Worm (Caenorhabditis elegans): ENCODE measurements around the gene fbxa-160.

fbxa-160 gene

ce11 chrII:1584140-1584539 lies 40.3 kb downstream of the fbxa-160 start, which contains the start of gene clec-21:
TSS of gene clec-21 (minus strand) at chrII:1584240.
- TF ChIP-seq flt-1 (GFP tag; IDR thresholded peaks at IDR 0.05): no peak
- TF ChIP-seq ref-1 (GFP tag; conservative IDR thresholded peaks at IDR 0.05): no peak

DNA sequence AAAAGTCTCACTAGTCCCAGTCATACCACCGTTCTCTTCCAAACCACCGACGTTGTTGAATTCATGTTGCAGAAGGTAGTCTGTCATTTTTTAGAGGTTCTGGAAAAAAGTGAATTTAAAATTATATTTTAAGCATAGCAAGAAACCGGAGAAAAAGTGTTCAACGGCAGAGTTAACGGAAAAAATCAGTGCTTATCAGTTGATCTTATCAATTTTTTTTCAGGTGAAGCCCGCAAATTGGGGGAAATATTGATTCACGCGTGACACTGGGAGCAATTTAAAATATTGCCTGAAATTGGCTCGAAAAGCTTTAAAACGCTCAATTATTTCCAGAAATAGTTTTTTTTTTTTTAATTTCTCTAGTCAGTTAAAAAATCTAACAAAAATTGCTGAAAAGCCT lies 44.6 kb downstream of the fbxa-160 start, which contains the start of gene math-38:
math-38 (minus strand) TSS at position 101 of the 400 bp plus-strand sequence.
- TF ChIP-seq cog-1 (tag; optimal IDR thresholded peaks at IDR 0.05) (no peak), T22C8.4 (GFP tag; IDR thresholded peaks at IDR 0.05) (no peak), ztf-29 (GFP tag; IDR thresholded peaks at IDR 0.05) (no peak), ref-1 (GFP tag; conservative IDR thresholded peaks at IDR 0.05) (no peak), tab-1 (GFP tag; IDR thresholded peaks at IDR 0.05) (no peak), klf-2 (GFP tag; conservative IDR thresholded peaks at IDR 0.05) (no peak), ztf-23 (GFP tag; IDR thresholded peaks at IDR 0.05) (no peak), flt-1 (GFP tag; IDR thresholded peaks at IDR 0.05) (no peak), med-1 (GFP tag; optimal IDR thresholded peaks at IDR 0.05; ENCODE audit: insufficient read depth) (no peak)

DNA sequence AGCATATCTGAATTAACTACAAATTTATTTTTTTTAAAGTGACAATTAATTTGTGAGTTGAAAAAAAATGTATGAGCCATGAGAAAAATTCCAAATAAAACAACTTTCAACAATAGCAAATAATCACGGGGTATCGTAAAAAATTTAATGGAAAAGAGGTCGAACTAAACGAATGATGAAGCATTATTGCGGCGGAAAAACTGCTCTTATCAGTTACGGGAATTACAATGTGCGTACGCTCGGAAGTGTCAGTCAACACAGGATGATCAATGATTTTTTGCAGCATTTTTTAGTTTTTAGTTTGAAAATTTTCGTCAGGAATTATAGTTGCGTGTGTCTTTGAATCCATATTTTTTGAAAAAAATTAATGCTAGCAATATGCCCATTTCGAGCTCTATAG lies 47.7 kb downstream of the fbxa-160 start:
- TF ChIP-seq ztf-23 (GFP tag; IDR thresholded peaks at IDR 0.05): no peak
- TF ChIP-seq tab-1 (GFP tag; IDR thresholded peaks at IDR 0.05): no peak
- no peak for TF ChIP-seq cog-1 (tag; optimal IDR thresholded peaks at IDR 0.05)
- TF ChIP-seq T22C8.4 (GFP tag; IDR thresholded peaks at IDR 0.05): no peak
- no peak for TF ChIP-seq med-1 (GFP tag; optimal IDR thresholded peaks at IDR 0.05; ENCODE audit: insufficient read depth)
- TF ChIP-seq klf-2 (GFP tag; conservative IDR thresholded peaks at IDR 0.05): no peak
- no peak for TF ChIP-seq flt-1 (GFP tag; IDR thresholded peaks at IDR 0.05)
- no peak for TF ChIP-seq ztf-29 (GFP tag; IDR thresholded peaks at IDR 0.05)
- TF ChIP-seq ref-1 (GFP tag; conservative IDR thresholded peaks at IDR 0.05): no peak

DNA sequence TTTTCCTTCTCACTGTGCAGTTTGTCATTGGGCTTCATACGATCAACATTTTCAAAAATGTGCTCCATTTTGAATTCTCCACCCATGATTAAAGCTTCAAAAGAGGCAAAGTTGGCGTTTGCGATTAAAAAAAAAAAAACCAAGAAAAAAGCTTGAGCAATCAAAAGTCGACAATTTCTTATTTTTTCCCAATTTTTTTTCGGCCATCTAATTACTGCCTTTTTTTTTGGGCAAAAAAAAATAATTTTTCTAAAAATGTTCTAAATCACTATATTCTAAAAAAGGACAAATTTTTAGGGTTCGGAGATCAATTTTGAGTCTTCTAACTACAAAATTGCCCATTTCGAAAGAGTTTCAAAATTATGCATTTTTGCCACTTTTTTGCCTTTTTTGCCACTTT lies 48.4 kb downstream of the fbxa-160 start, which contains the start of gene K05F6.10:
K05F6.10 (minus strand) TSS at position 101 of the 400 bp plus-strand sequence.
- TF ChIP-seq ztf-29 (GFP tag; IDR thresholded peaks at IDR 0.05): no peak
